Worm (Caenorhabditis elegans) whole organism, L1 larva: ENCODE results near the gene F46B6.4.
A peak's percentile ranks its signal among the peaks of the same experiment; 100 is the strongest.

Source experiments
- C04F5.9 ChIP-seq: sonication (generic microtip); optimal IDR thresholded peaks from 2 replicates; lab custom pipeline; 2016; ENCODE audit warnings: missing genetic modification characterization, missing compliant biosample characterization
- F16B12.6 ChIP-seq: fragments of 150-350 bp; optimal IDR thresholded peaks from 2 replicates; lab custom pipeline; 2014; ENCODE audit warnings: missing biosample characterization, missing genetic modification characterization
- Y116A8C.19 ChIP-seq: sonication (generic microtip); optimal IDR thresholded peaks from 2 replicates; lab custom pipeline; 2016; ENCODE audit warnings: missing compliant biosample characterization, missing genetic modification characterization, borderline replicate concordance
- alr-1 ChIP-seq: fragments of 200-800 bp; sonication (Bioruptor generic); optimal IDR thresholded peaks from 2 replicates; lab custom pipeline; 2018; ENCODE audit warnings: borderline replicate concordance, mild to moderate bottlenecking, missing genetic modification characterization, missing compliant biosample characterization
- aly-2 ChIP-seq: fragments of 150-350 bp; optimal IDR thresholded peaks from 2 replicates; lab custom pipeline; 2014; ENCODE audit warnings: missing biosample characterization, missing genetic modification characterization
- ama-1 ChIP-seq: fragments of 150-350 bp; optimal IDR thresholded peaks from 2 replicates; lab custom pipeline; 2014
- ceh-63 ChIP-seq: fragments of 200-800 bp; sonication (Bioruptor generic); optimal IDR thresholded peaks from 2 replicates; lab custom pipeline; 2018; ENCODE audit warnings: mild to moderate bottlenecking, missing genetic modification characterization, missing compliant biosample characterization
- ceh-8 ChIP-seq: fragments of 200-800 bp; sonication (Bioruptor generic); optimal IDR thresholded peaks from 2 replicates; lab custom pipeline; 2018; ENCODE audit warnings: mild to moderate bottlenecking, missing genetic modification characterization, moderate library complexity, missing compliant biosample characterization
- ceh-82 ChIP-seq, 3 experiments: fragments of 150-350 bp in 1 of 3; sonication (generic microtip) in 2 of 3; optimal IDR thresholded peaks; 2 replicates each; lab custom pipeline; 2014 to 2017; ENCODE audit warnings: missing biosample characterization in 3 of 3, missing genetic modification characterization in 3 of 3
- ceh-88 ChIP-seq: fragments of 200-800 bp; sonication (Bioruptor generic); IDR thresholded peaks from 2 replicates; pipeline ENCODE4 v1.3.6; 2022; ENCODE audit warnings: missing genetic modification characterization, missing compliant biosample characterization
- ces-1 ChIP-seq: fragments of 150-350 bp; optimal IDR thresholded peaks from 2 replicates; lab custom pipeline; 2014; ENCODE audit warnings: missing biosample characterization, missing genetic modification reagents, missing genetic modification characterization
- egl-13 ChIP-seq: sonication (generic microtip); optimal IDR thresholded peaks from 2 replicates; lab custom pipeline; 2016; ENCODE audit warnings: missing genotype, missing genetic modification reagents, missing genetic modification characterization, missing compliant biosample characterization
- egl-27 ChIP-seq, 2 experiments: fragments of 150-350 bp in 1 of 2; sonication (generic microtip); optimal IDR thresholded peaks; 3 replicates each; lab custom pipeline; 2017 to 2018; ENCODE audit warnings: missing biosample characterization in 2 of 2, missing genetic modification characterization in 2 of 2, missing genetic modification reagents in 2 of 2
- fkh-10 ChIP-seq: sonication (generic microtip); optimal IDR thresholded peaks from 2 replicates; lab custom pipeline; 2017; ENCODE audit warnings: missing biosample characterization, missing genetic modification reagents, missing genetic modification characterization
- fkh-8 ChIP-seq: sonication (generic microtip); optimal IDR thresholded peaks from 2 replicates; lab custom pipeline; 2016; ENCODE audit warnings: mild to moderate bottlenecking, missing genetic modification characterization, missing compliant biosample characterization
- fos-1 ChIP-seq: fragments of 150-350 bp; optimal IDR thresholded peaks from 2 replicates; lab custom pipeline; 2014; ENCODE audit warnings: missing biosample characterization, missing genetic modification characterization
- grh-1 ChIP-seq: fragments of 200-800 bp; sonication (Bioruptor generic); IDR thresholded peaks from 2 replicates; pipeline ENCODE4 v1.3.6; 2022; ENCODE audit warnings: missing genetic modification reagents, missing genetic modification characterization, missing compliant biosample characterization
- hlh-4 ChIP-seq: sonication (generic microtip); optimal IDR thresholded peaks from 2 replicates; lab custom pipeline; 2016; ENCODE audit warnings: mild to moderate bottlenecking, missing genetic modification characterization, missing compliant biosample characterization
- isw-1 ChIP-seq: fragments of 200-800 bp; sonication (Bioruptor generic); IDR thresholded peaks from 2 replicates; pipeline ENCODE4 v1.3.6; 2022; ENCODE audit warnings: missing genetic modification characterization, missing compliant biosample characterization
- lin-14 ChIP-seq: fragments of 200-800 bp; sonication (Bioruptor generic); optimal IDR thresholded peaks from 2 replicates; lab custom pipeline; 2018; ENCODE audit warnings: mild to moderate bottlenecking, missing genetic modification characterization, moderate library complexity, missing compliant biosample characterization
- lin-39 ChIP-seq: fragments of 150-350 bp; optimal IDR thresholded peaks from 2 replicates; lab custom pipeline; 2014; ENCODE audit warnings: missing biosample characterization, missing genetic modification reagents, missing genetic modification characterization
- lsy-2 ChIP-seq, 2 experiments: fragments of 150-350 bp; optimal IDR thresholded peaks; 2 replicates each; lab custom pipeline; 2014; ENCODE audit warnings: missing biosample characterization in 2 of 2, missing genetic modification characterization in 2 of 2
- mab-9 ChIP-seq: fragments of 200-800 bp; sonication (Bioruptor generic); IDR thresholded peaks from 2 replicates; pipeline ENCODE4 v1.3.6; 2022; ENCODE audit warnings: missing genetic modification reagents, missing genetic modification characterization, missing compliant biosample characterization
- mdl-1 ChIP-seq, 2 experiments: fragments of 150-350 bp; optimal IDR thresholded peaks; 2 replicates each; lab custom pipeline; 2014 to 2017; ENCODE audit warnings: missing biosample characterization in 2 of 2, missing genetic modification characterization in 2 of 2, inconsistent platforms in 1 of 2
- nhr-12 ChIP-seq: sonication (generic microtip); optimal IDR thresholded peaks from 2 replicates; lab custom pipeline; 2017; ENCODE audit warnings: missing biosample characterization, missing genetic modification characterization
- nhr-19 ChIP-seq: fragments of 200-800 bp; sonication (Bioruptor generic); conservative IDR thresholded peaks from 2 replicates; pipeline ENCODE4 v1.3.6; 2022; ENCODE audit warnings: missing genetic modification characterization, missing compliant biosample characterization
- nhr-237 ChIP-seq: fragments of 150-350 bp; optimal IDR thresholded peaks from 2 replicates; lab custom pipeline; 2014; ENCODE audit warnings: missing biosample characterization, missing genetic modification characterization
- nhr-85 ChIP-seq: sonication (generic microtip); peaks from one replicate; lab custom pipeline; 2016; ENCODE audit warnings: missing genetic modification characterization, inconsistent platforms, missing compliant biosample characterization
- pax-3 ChIP-seq: fragments of 200-800 bp; sonication (Bioruptor generic); optimal IDR thresholded peaks from 2 replicates; lab custom pipeline; 2018; ENCODE audit warnings: mild to moderate bottlenecking, missing genetic modification characterization, moderate library complexity, missing compliant biosample characterization
- rnt-1 ChIP-seq: sonication (generic microtip); optimal IDR thresholded peaks from 2 replicates; lab custom pipeline; 2016; ENCODE audit warnings: mild to moderate bottlenecking, missing genetic modification characterization, moderate library complexity, missing compliant biosample characterization
- sox-4 ChIP-seq: sonication (generic microtip); optimal IDR thresholded peaks from 2 replicates; lab custom pipeline; 2016; ENCODE audit warnings: missing genetic modification characterization, missing compliant biosample characterization
- sptf-1 ChIP-seq: fragments of 150-350 bp; optimal IDR thresholded peaks from 2 replicates; lab custom pipeline; 2014; ENCODE audit warnings: missing biosample characterization, missing genetic modification characterization
- tbx-2 ChIP-seq: sonication (generic microtip); optimal IDR thresholded peaks from 2 replicates; lab custom pipeline; 2016; ENCODE audit warnings: missing genetic modification characterization, missing compliant biosample characterization
- tlp-1 ChIP-seq: fragments of 150-350 bp; optimal IDR thresholded peaks from 2 replicates; lab custom pipeline; 2014; ENCODE audit warnings: missing biosample characterization, missing genetic modification characterization
- unc-130 ChIP-seq: fragments of 150-350 bp; optimal IDR thresholded peaks from 2 replicates; lab custom pipeline; 2017; ENCODE audit warnings: missing biosample characterization, missing genetic modification characterization, inconsistent platforms
- unc-62 ChIP-seq: fragments of 150-350 bp; optimal IDR thresholded peaks from 2 replicates; lab custom pipeline; 2014; ENCODE audit warnings: missing biosample characterization, missing genetic modification reagents, missing genetic modification characterization
- vab-15 ChIP-seq: sonication (generic microtip); optimal IDR thresholded peaks from 2 replicates; lab custom pipeline; 2017; ENCODE audit warnings: missing genotype, mild to moderate bottlenecking, missing genetic modification characterization, missing compliant biosample characterization
- zag-1 ChIP-seq: fragments of 150-350 bp; optimal IDR thresholded peaks from 2 replicates; lab custom pipeline; 2014; ENCODE audit warnings: missing biosample characterization, missing genetic modification characterization
- ztf-11 ChIP-seq, 2 experiments: sonication (generic microtip); optimal IDR thresholded peaks; 2 replicates each; lab custom pipeline; 2016 to 2017; ENCODE audit warnings: missing genetic modification characterization in 2 of 2, missing biosample characterization in 1 of 2, missing compliant biosample characterization in 1 of 2
- ztf-4 ChIP-seq: fragments of 150-350 bp; optimal IDR thresholded peaks from 2 replicates; lab custom pipeline; 2014; ENCODE audit warnings: missing biosample characterization, missing genetic modification characterization

The F46B6.4 gene

DNA sequence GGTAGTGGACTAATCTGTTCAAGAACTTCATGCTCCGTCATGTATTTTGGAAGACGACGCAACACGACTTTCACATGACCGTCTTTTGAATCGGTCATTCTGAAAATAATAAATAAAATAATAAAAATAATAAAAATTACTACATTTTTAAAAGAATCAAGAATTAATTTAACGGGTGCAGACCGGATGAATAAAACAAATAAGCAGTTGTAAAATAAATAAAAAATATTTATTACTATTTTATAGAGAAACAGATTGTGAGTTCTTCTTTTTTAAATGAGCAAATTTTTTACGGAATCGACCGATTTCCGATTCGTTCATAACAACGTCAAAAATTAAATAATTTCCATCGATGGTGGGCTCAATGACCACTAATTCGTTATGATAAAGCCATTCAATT is 1.7 kb downstream of the F46B6.4 start, which contains the start of gene smg-4:
smg-4 (minus strand) TSS at position 101 of the 400 bp plus-strand sequence.
- TF ChIP-seq alr-1 (tag; lab: Kevin White, UChicago): no peak
- no peak for TF ChIP-seq ceh-63 (GFP tag; lab: Kevin White, UChicago)
- no peak for TF ChIP-seq egl-27 (tag; optimal IDR thresholded peaks at IDR 0.05; lab: Kevin White, UChicago)
- TF ChIP-seq fkh-10 (GFP tag; lab: Kevin White, UChicago): no peak
- TF ChIP-seq ztf-4 (tag; lab: Kevin White, UChicago): no peak
- TF ChIP-seq aly-2 (tag; lab: Kevin White, UChicago): no peak
- no peak for TF ChIP-seq C04F5.9
- TF ChIP-seq lin-14: no peak
- no peak for TF ChIP-seq lsy-2 (tag; optimal IDR thresholded peaks at IDR 0.05; lab: Kevin White, UChicago)
- no peak for TF ChIP-seq sptf-1 (tag; lab: Kevin White, UChicago)
- no peak for TF ChIP-seq nhr-12 (tag; lab: Kevin White, UChicago)
- TF ChIP-seq hlh-4: no peak
- TF ChIP-seq tlp-1 (tag; lab: Kevin White, UChicago): no peak
- no peak for TF ChIP-seq nhr-85
- no peak for TF ChIP-seq zag-1
- no peak for TF ChIP-seq mdl-1 (tag; optimal IDR thresholded peaks at IDR 0.05; lab: Kevin White, UChicago)
- no peak for TF ChIP-seq fkh-8 (tag; lab: Kevin White, UChicago)

DNA sequence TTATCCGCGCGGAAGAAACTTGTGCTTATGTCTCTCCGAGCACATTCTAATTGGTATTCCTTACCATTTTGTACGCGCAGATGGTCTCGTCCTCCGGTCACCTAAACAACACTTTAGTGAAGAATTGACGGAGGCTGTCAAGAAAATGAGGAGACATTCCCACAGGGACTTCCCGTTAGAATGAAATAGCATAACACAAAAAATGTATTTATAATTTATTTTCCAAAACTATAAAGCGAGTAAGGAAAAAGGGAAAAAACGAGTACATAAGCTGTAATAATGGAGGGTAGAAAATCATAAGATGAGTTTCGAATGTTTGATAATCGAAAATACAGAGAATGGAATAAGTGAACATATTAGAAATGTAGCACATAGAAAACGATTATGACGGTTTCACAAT is 3.6 kb downstream of the F46B6.4 start, which contains the start of gene F46B6.12:
F46B6.12 (minus strand) TSS at position 101 of the 400 bp plus-strand sequence.
- TF ChIP-seq F16B12.6 (tag; lab: Kevin White, UChicago) (no peak), lin-39 (tag; lab: Kevin White, UChicago) (no peak), ztf-11 (tag; optimal IDR thresholded peaks at IDR 0.05; lab: Kevin White, UChicago) (no peak), ceh-88 (GFP tag; lab: Robert Waterston, UW) (no peak), unc-130 (tag; lab: Kevin White, UChicago) (no peak), nhr-237 (tag; lab: Kevin White, UChicago) (no peak), mab-9 (GFP tag; lab: Robert Waterston, UW) (no peak), egl-13 (tag; lab: Kevin White, UChicago) (no peak), unc-62 (no peak), lin-14 (no peak)

DNA sequence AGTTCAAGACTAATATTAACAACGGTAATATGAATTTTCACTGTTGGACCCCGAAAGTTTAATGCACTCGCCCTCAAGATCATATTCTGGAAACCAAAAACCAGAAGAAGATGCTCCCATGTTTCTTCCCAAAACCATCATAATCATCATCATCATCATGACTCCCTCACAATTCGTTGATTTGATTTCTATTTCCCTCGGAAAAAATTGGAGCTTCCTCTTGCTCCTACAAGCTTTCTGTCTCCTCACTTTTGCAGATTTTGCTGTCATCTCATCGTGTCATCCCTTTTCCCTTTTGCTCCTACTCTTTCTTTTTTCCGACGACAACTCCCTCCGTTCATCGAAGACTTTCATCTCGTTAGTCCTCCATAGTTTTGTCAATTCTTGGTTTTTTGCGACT is 7.3 kb downstream of the F46B6.4 start, which contains the start of gene F46B6.2:
F46B6.2 (plus strand) TSS at position 316 of the 400 bp plus-strand sequence.
- TF ChIP-seq fos-1 (no peak), ces-1 (peak; percentile 99), mab-9 (GFP tag; lab: Robert Waterston, UW) (no peak), fkh-10 (GFP tag; lab: Kevin White, UChicago) (peak; percentile 56), ceh-8 (GFP tag; lab: Kevin White, UChicago) (no peak)

DNA sequence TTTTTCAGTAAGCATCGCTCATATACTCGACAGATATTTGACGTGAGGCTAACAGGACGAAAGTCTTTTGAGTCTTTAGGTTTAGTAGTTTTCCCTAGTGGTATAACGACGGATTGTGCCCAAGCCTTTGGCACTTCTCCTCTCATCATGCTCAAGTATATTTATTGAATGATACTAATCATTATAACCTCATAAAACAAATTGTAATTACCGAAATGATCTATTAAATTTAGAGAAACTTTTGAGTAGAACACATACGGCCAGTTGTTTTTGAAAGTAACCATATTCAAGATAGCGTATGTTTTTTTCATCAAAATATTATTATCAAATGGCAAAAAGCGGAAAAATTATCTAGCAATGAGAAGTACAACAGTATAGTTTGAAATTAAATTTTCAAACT is 8.0 kb downstream of the F46B6.4 start:
- no peak for TF ChIP-seq sox-4
- TF ChIP-seq tbx-2 (tag; lab: Kevin White, UChicago): no peak
- no peak for TF ChIP-seq nhr-19 (GFP tag; lab: Robert Waterston, UW)
- TF ChIP-seq isw-1 (GFP tag; lab: Robert Waterston, UW): no peak
- TF ChIP-seq ama-1 (lab: Kevin White, UChicago): no peak
- no peak for TF ChIP-seq grh-1 (GFP tag; lab: Robert Waterston, UW)
- no peak for TF ChIP-seq nhr-85
- no peak for TF ChIP-seq C04F5.9
- no peak for TF ChIP-seq vab-15 (tag; lab: Kevin White, UChicago)
- TF ChIP-seq pax-3 (tag; lab: Kevin White, UChicago): no peak
- TF ChIP-seq ceh-82 (tag; optimal IDR thresholded peaks at IDR 0.05; lab: Kevin White, UChicago): no peak
- no peak for TF ChIP-seq nhr-237 (tag; lab: Kevin White, UChicago)
- TF ChIP-seq rnt-1 (tag; lab: Kevin White, UChicago): no peak
- no peak for TF ChIP-seq lin-39 (tag; lab: Kevin White, UChicago)
- TF ChIP-seq tlp-1 (tag; lab: Kevin White, UChicago): no peak
- TF ChIP-seq Y116A8C.19 (tag; lab: Kevin White, UChicago): no peak
